Worm (Caenorhabditis elegans): ENCODE measurements around the gene F10A3.12.

- TF ChIP-seq K09A11.1 (tag; optimal IDR thresholded peaks at IDR 0.05; ENCODE audit: insufficient read depth), result no peak
- no peak for TF ChIP-seq gmeb-2 (tag; optimal IDR thresholded peaks at IDR 0.05)
Observed at ce11 chrV:16121451-16121850, 42.4 kb upstream of the F10A3.12 start.
